Fruit fly (Drosophila melanogaster): Measurements from ENCODE around the gene bnl.

dm6 chr3R:19863979-19864775, 27.6 kb upstream of the bnl start, which contains the start of the genes CG4572 and CG4686:
- no peak for TF ChIP-seq pan (optimal IDR thresholded peaks at IDR 0.05)
- TF ChIP-seq CG8478 (optimal IDR thresholded peaks at IDR 0.05), result no peak
- TF ChIP-seq usp (GFP tag; optimal IDR thresholded peaks at IDR 0.05), result no peak
- TF ChIP-seq psq (optimal IDR thresholded peaks at IDR 0.05), result no peak
- no peak for TF ChIP-seq Dll (optimal IDR thresholded peaks at IDR 0.05)

All from whole organism.